Worm (Caenorhabditis elegans): ENCODE results near the gene lec-3.
A peak's percentile ranks its signal among the peaks of the same experiment; 100 is the strongest.
"Not testable (repeated sequence)": the region's sequence is repeated elsewhere in the genome, so short reads cannot be mapped to it uniquely, and the experiment has no call there.

DNA sequence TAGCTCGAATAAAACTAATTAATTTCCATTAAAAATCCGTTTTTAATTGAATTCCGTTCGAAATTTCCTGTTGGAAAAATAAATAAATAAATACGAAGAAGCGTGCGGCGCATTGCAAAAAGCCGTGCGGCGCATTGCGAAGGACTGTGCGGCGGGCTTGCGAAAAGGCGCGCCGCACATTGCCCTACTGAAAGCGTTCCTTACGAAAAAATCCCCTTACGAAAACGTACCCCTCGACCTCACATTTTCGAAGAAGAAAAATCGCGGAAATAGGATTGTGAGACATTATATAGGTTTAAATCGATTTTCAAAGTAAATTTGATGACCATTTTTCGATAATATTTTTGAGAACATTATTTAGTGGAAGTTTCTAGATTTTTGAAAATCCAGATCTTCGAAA is 43.9 kb downstream of the lec-3 start:
- TF ChIP-seq klf-2 (GFP tag; conservative IDR thresholded peaks at IDR 0.05), result peak; percentile 88
- peak; percentile 73 for TF ChIP-seq ztf-23 (GFP tag; IDR thresholded peaks at IDR 0.05)
- not testable (repeated sequence) for TF ChIP-seq med-1 (GFP tag; optimal IDR thresholded peaks at IDR 0.05; ENCODE audit: insufficient read depth); ztf-29 (GFP tag; IDR thresholded peaks at IDR 0.05)
- TF ChIP-seq flt-1 (GFP tag; IDR thresholded peaks at IDR 0.05), result peak; percentile 78; the same call in 1 of the 2 replicates
